Fruit fly (Drosophila melanogaster): ENCODE results near the gene Zip88E.

dm6 chr3R:15282982-15283809, 14.7 kb downstream of the Zip88E start:
- no peak for TF ChIP-seq CTCF (optimal IDR thresholded peaks at IDR 0.05)
- no peak for TF ChIP-seq CG8478 (optimal IDR thresholded peaks at IDR 0.05)

All from S2 (cell line).